Worm (Caenorhabditis elegans) whole organism, mixed stage, embryonic: ENCODE results near the gene F53A3.1.
A peak's percentile ranks its signal among the peaks of the same experiment; 100 is the strongest.

Experiments used
- blmp-1 ChIP-seq: fragments of 150-350 bp; optimal IDR thresholded peaks from 2 replicates; lab custom pipeline; 2014; ENCODE audit warnings: missing biosample characterization, missing genetic modification characterization
- lin-32 ChIP-seq: fragments of 200-800 bp; sonication (Bioruptor generic); optimal IDR thresholded peaks from 2 replicates; lab custom pipeline; 2018; ENCODE audit warnings: mild to moderate bottlenecking, missing genetic modification characterization, missing compliant biosample characterization
- mab-5 ChIP-seq: fragments of 150-350 bp; optimal IDR thresholded peaks from 2 replicates; lab custom pipeline; 2014; ENCODE audit warnings: missing biosample characterization, missing genetic modification characterization
- nhr-28 ChIP-seq: fragments of 150-350 bp; optimal IDR thresholded peaks from 2 replicates; lab custom pipeline; 2014; ENCODE audit warnings: missing biosample characterization, missing genetic modification characterization
- pha-4 ChIP-seq: fragments of 150-350 bp; optimal IDR thresholded peaks from 2 replicates; lab custom pipeline; 2018; ENCODE audit warnings: missing biosample characterization, missing genetic modification reagents, missing genetic modification characterization

DNA sequence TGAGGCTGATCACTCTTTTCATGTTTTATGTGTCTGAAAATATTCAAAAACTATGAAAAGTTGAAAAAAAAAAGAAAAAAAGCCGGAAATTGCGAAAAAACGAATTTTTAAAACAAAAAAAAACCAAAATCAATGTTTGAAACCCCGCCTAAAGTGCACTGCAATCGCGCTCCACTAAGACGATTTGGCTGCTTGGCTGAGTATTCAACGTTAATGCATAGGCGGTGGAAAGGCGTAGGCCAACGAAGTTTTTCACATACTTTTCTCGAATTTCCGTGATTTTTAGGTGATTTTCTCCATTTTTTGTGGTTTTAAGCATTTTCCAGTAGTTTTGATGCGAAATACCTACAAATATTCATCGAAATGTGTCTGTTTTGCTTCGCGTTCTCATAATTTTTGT lies 6.8 kb upstream of the F53A3.1 start, which contains the start of the genes polh-1 and rps-22:
- peak; percentile 94 for TF ChIP-seq pha-4 (tag; lab: Kevin White, UChicago)
- TF ChIP-seq mab-5 (tag; lab: Kevin White, UChicago), result peak; percentile 49
- no peak for TF ChIP-seq lin-32 (GFP tag; lab: Kevin White, UChicago)
- no peak for TF ChIP-seq blmp-1 (tag; lab: Kevin White, UChicago)
- no peak for TF ChIP-seq nhr-28
